Fruit fly (Drosophila melanogaster) whole organism, prepupa: Measurements from ENCODE around the gene Rpn12.

Experiments used
- Blimp-1 ChIP-seq: fragments of 200-800 bp; sonication (Bioruptor generic); optimal IDR thresholded peaks from 3 replicates; lab custom pipeline; 2017; ENCODE audit warnings: missing biosample characterization, missing genetic modification characterization, mild to moderate bottlenecking, moderate library complexity, missing genetic modification reagents
- CG10669 ChIP-seq: fragments of 200-800 bp; sonication (Bioruptor generic); optimal IDR thresholded peaks from 3 replicates; lab custom pipeline; 2018; ENCODE audit warnings: missing biosample characterization, mild to moderate bottlenecking, missing genetic modification characterization, moderate library complexity
- CG11294 ChIP-seq: fragments of 200-800 bp; sonication (Bioruptor generic); IDR thresholded peaks from 2 replicates; pipeline ENCODE4 v1.3.6; 2022; ENCODE audit warnings: missing biosample characterization, missing genetic modification characterization
- CG11902 ChIP-seq: fragments of 200-800 bp; sonication (Bioruptor generic); optimal IDR thresholded peaks from 3 replicates; lab custom pipeline; 2016; ENCODE audit warnings: missing biosample characterization, missing genetic modification characterization
- CG15336 ChIP-seq: fragments of 200-800 bp; sonication (Bioruptor generic); IDR thresholded peaks from 2 replicates; pipeline ENCODE4 v1.3.6; 2022; ENCODE audit warnings: missing biosample characterization, missing genetic modification characterization
- CG1621 ChIP-seq: fragments of 200-800 bp; sonication (Bioruptor generic); optimal IDR thresholded peaks from 3 replicates; lab custom pipeline; 2018; ENCODE audit warnings: missing biosample characterization, mild to moderate bottlenecking, missing genetic modification characterization
- CG16779 ChIP-seq: fragments of 200-800 bp; sonication (Bioruptor generic); optimal IDR thresholded peaks from 3 replicates; lab custom pipeline; 2017; ENCODE audit warnings: missing biosample characterization, mild to moderate bottlenecking, missing genetic modification characterization
- CG3032 ChIP-seq: fragments of 200-800 bp; optimal IDR thresholded peaks from 2 replicates; lab custom pipeline; 2019; ENCODE audit warnings: missing biosample characterization, mild to moderate bottlenecking, missing genetic modification characterization, moderate library complexity
- CG31627 ChIP-seq: fragments of 200-800 bp; sonication (Bioruptor generic); optimal IDR thresholded peaks from 3 replicates; lab custom pipeline; 2016; ENCODE audit warnings: missing biosample characterization, missing genetic modification characterization
- CG32006 ChIP-seq: fragments of 200-800 bp; sonication (Bioruptor generic); optimal IDR thresholded peaks from 3 replicates; lab custom pipeline; 2017; ENCODE audit warnings: missing biosample characterization, mild to moderate bottlenecking, missing genetic modification characterization
- CG34406 ChIP-seq: fragments of 200-800 bp; sonication (Bioruptor generic); optimal IDR thresholded peaks from 3 replicates; lab custom pipeline; 2016; ENCODE audit warnings: missing biosample characterization, missing genetic modification characterization
- CG3919 ChIP-seq: fragments of 200-800 bp; sonication (Bioruptor generic); optimal IDR thresholded peaks from 3 replicates; lab custom pipeline; 2016; ENCODE audit warnings: missing biosample characterization, missing genetic modification characterization
- CG4318 ChIP-seq: fragments of 200-800 bp; sonication (Bioruptor generic); optimal IDR thresholded peaks from 3 replicates; lab custom pipeline; 2017; ENCODE audit warnings: missing biosample characterization, mild to moderate bottlenecking, missing genetic modification characterization
- CG6163 ChIP-seq: fragments of 200-800 bp; sonication (Bioruptor generic); IDR thresholded peaks from 3 replicates; pipeline ENCODE4 v1.3.6; 2022; ENCODE audit warnings: missing biosample characterization, missing genetic modification characterization
- CG6276 ChIP-seq: fragments of 200-800 bp; sonication (Bioruptor generic); optimal IDR thresholded peaks from 2 replicates; lab custom pipeline; 2017; ENCODE audit warnings: missing biosample characterization, mild to moderate bottlenecking, missing genetic modification characterization
- CG6854 ChIP-seq: fragments of 200-800 bp; sonication (Bioruptor generic); optimal IDR thresholded peaks from 2 replicates; lab custom pipeline; 2017; ENCODE audit warnings: missing biosample characterization, mild to moderate bottlenecking, missing genetic modification characterization
- CG7368 ChIP-seq: fragments of 200-800 bp; sonication (Bioruptor generic); optimal IDR thresholded peaks from 3 replicates; lab custom pipeline; 2016; ENCODE audit warnings: missing biosample characterization, missing genetic modification characterization
- CG8119 ChIP-seq: fragments of 200-800 bp; sonication (Bioruptor generic); IDR thresholded peaks from 3 replicates; pipeline ENCODE4 v1.3.6; 2022; ENCODE audit warnings: missing biosample characterization, missing genetic modification characterization
- CG8319 ChIP-seq: fragments of 200-800 bp; sonication (Bioruptor generic); optimal IDR thresholded peaks from 3 replicates; lab custom pipeline; 2016; ENCODE audit warnings: missing biosample characterization, missing genetic modification characterization
- CG8632 ChIP-seq: fragments of 200-800 bp; sonication (Bioruptor generic); optimal IDR thresholded peaks from 3 replicates; lab custom pipeline; 2016; ENCODE audit warnings: missing biosample characterization, missing genetic modification characterization
- CG9139 ChIP-seq: fragments of 200-800 bp; sonication (Bioruptor generic); optimal IDR thresholded peaks from 3 replicates; lab custom pipeline; 2017; ENCODE audit warnings: missing biosample characterization, mild to moderate bottlenecking, missing genetic modification characterization
- Eip75B ChIP-seq: fragments of 200-800 bp; sonication (Bioruptor generic); optimal IDR thresholded peaks from 3 replicates; lab custom pipeline; 2016; ENCODE audit warnings: missing biosample characterization, missing genetic modification characterization
- Eip78C ChIP-seq: fragments of 200-800 bp; sonication (Bioruptor generic); peaks from one replicate; lab custom pipeline; 2016; ENCODE audit warnings: missing biosample characterization, missing genetic modification characterization
- Eip93F ChIP-seq: fragments of 200-800 bp; sonication (Bioruptor generic); optimal IDR thresholded peaks from 2 replicates; lab custom pipeline; 2016; ENCODE audit warnings: missing biosample characterization, mild to moderate bottlenecking, missing genetic modification characterization
- Ets96B ChIP-seq: fragments of 200-800 bp; optimal IDR thresholded peaks from 2 replicates; lab custom pipeline; 2019; ENCODE audit warnings: missing biosample characterization, mild to moderate bottlenecking, missing genetic modification characterization, moderate library complexity
- Gug ChIP-seq: fragments of 200-800 bp; sonication (Bioruptor generic); IDR thresholded peaks from 2 replicates; pipeline ENCODE4 v1.3.6; 2022; ENCODE audit warnings: missing biosample characterization, missing genetic modification characterization
- Hr38 ChIP-seq: sonication (Bioruptor generic); optimal IDR thresholded peaks from 2 replicates; lab custom pipeline; 2016; ENCODE audit warnings: missing biosample characterization, missing genetic modification characterization
- Hr39 ChIP-seq: fragments of 200-800 bp; sonication (Bioruptor generic); optimal IDR thresholded peaks from 2 replicates; lab custom pipeline; 2016; ENCODE audit warnings: missing biosample characterization, missing genetic modification characterization
- Met ChIP-seq: fragments of 200-800 bp; sonication (Bioruptor generic); optimal IDR thresholded peaks from 3 replicates; lab custom pipeline; 2016; ENCODE audit warnings: missing biosample characterization, missing genetic modification characterization
- OdsH ChIP-seq: fragments of 200-800 bp; sonication (Bioruptor generic); optimal IDR thresholded peaks from 3 replicates; lab custom pipeline; 2016; ENCODE audit warnings: missing biosample characterization, missing genetic modification characterization
- Smox ChIP-seq: fragments of 200-800 bp; sonication (Bioruptor generic); optimal IDR thresholded peaks from 3 replicates; lab custom pipeline; 2016; ENCODE audit warnings: missing biosample characterization, missing genetic modification characterization
- Sox102F ChIP-seq: fragments of 200-800 bp; sonication (Bioruptor generic); optimal IDR thresholded peaks from 2 replicates; lab custom pipeline; 2016; ENCODE audit warnings: missing biosample characterization, mild to moderate bottlenecking, missing genetic modification characterization
- Sox14 ChIP-seq: fragments of 200-800 bp; sonication (Bioruptor generic); optimal IDR thresholded peaks from 3 replicates; lab custom pipeline; 2016; ENCODE audit warnings: missing biosample characterization, missing genetic modification characterization
- Sox15 ChIP-seq: fragments of 200-800 bp; sonication (Bioruptor generic); optimal IDR thresholded peaks from 3 replicates; lab custom pipeline; 2016; ENCODE audit warnings: missing biosample characterization, missing genetic modification characterization
- acj6 ChIP-seq: fragments of 200-800 bp; sonication (Bioruptor generic); optimal IDR thresholded peaks from 3 replicates; lab custom pipeline; 2016; ENCODE audit warnings: missing biosample characterization, missing genetic modification characterization
- cyc ChIP-seq: fragments of 200-800 bp; sonication (Bioruptor generic); optimal IDR thresholded peaks from 3 replicates; lab custom pipeline; 2016; ENCODE audit warnings: missing biosample characterization, missing genetic modification characterization
- dsx ChIP-seq: fragments of 200-800 bp; optimal IDR thresholded peaks from 3 replicates; lab custom pipeline; 2019; ENCODE audit warnings: missing biosample characterization, mild to moderate bottlenecking, missing genetic modification characterization, moderate library complexity; ENCODE audit not compliant: poor library complexity, severe bottlenecking
- eg ChIP-seq: fragments of 200-800 bp; sonication (Bioruptor generic); IDR thresholded peaks from 3 replicates; pipeline ENCODE4 v1.3.6; 2022; ENCODE audit warnings: missing biosample characterization, missing genetic modification characterization
- esn ChIP-seq: fragments of 200-800 bp; sonication (Bioruptor generic); optimal IDR thresholded peaks from 2 replicates; lab custom pipeline; 2016; ENCODE audit warnings: missing biosample characterization, mild to moderate bottlenecking, missing genetic modification characterization, moderate library complexity
- fd59A ChIP-seq: fragments of 200-800 bp; sonication (Bioruptor generic); optimal IDR thresholded peaks from 2 replicates; lab custom pipeline; 2017; ENCODE audit warnings: missing biosample characterization, mild to moderate bottlenecking, missing genetic modification characterization, missing genetic modification reagents
- fd85E ChIP-seq: fragments of 200-800 bp; sonication (Bioruptor generic); optimal IDR thresholded peaks from 3 replicates; lab custom pipeline; 2016; ENCODE audit warnings: missing biosample characterization, missing genetic modification characterization
- net ChIP-seq: fragments of 200-800 bp; sonication (Bioruptor generic); optimal IDR thresholded peaks from 3 replicates; lab custom pipeline; 2016; ENCODE audit warnings: missing biosample characterization, missing genetic modification characterization
- pdm3 ChIP-seq: fragments of 200-800 bp; sonication (Bioruptor generic); optimal IDR thresholded peaks from 3 replicates; lab custom pipeline; 2016; ENCODE audit warnings: missing biosample characterization, missing genetic modification characterization
- spab ChIP-seq: fragments of 200-800 bp; sonication (Bioruptor generic); optimal IDR thresholded peaks from 2 replicates; lab custom pipeline; 2017; ENCODE audit warnings: missing biosample characterization, mild to moderate bottlenecking, missing genetic modification characterization, missing genetic modification reagents
- ss ChIP-seq, 2 experiments: fragments of 200-800 bp; sonication (Bioruptor generic); optimal IDR thresholded peaks; 2 replicates in 1 of 2; 3 replicates in 1 of 2; lab custom pipeline; 2017 to 2018; ENCODE audit warnings: mild to moderate bottlenecking in 2 of 2, missing biosample characterization in 2 of 2, missing genetic modification characterization in 2 of 2, moderate library complexity in 1 of 2
- svp ChIP-seq: fragments of 200-800 bp; sonication (Bioruptor generic); peaks from one replicate; lab custom pipeline; 2016; ENCODE audit warnings: missing biosample characterization, missing genetic modification characterization

The Rpn12 gene

DNA sequence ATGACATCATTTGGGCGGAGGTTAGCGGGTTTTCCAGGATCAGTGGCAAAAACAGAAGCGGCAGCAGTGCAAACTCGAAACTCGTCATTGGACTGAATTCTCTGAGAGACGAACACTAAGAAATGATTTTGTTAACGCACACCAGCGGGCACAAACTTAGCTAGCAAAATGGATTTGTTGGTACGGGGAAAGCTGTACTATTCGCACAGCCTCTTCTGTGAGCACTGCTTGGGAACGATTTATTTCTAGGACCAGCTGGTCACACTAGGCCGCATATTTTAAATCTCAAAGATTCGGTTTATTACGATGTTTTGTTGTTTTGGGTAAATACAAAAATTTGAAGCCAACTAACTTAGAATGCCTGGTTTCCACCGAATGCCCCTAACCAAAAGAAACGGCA is 26.3 kb downstream of the Rpn12 start, which contains the start of gene CG4098 (continued):
- TF ChIP-seq OdsH (GFP tag; lab: Kevin White, UChicago) (peak; percentile 69), Eip78C (peak; percentile 85), spab (GFP tag; lab: Kevin White, UChicago) (no peak), Eip93F (no peak), pdm3 (GFP tag; lab: Kevin White, UChicago) (peak; percentile 73), Sox102F (peak; percentile 20), CG6276 (GFP tag; lab: Kevin White, UChicago) (no peak), acj6 (GFP tag; lab: Kevin White, UChicago) (peak; percentile 66), CG8319 (GFP tag; lab: Kevin White, UChicago) (no peak), CG34406 (GFP tag; lab: Kevin White, UChicago) (peak; percentile 25), Blimp-1 (no peak), CG15336 (GFP tag; lab: Robert Waterston, UW) (peak; percentile 58)

DNA sequence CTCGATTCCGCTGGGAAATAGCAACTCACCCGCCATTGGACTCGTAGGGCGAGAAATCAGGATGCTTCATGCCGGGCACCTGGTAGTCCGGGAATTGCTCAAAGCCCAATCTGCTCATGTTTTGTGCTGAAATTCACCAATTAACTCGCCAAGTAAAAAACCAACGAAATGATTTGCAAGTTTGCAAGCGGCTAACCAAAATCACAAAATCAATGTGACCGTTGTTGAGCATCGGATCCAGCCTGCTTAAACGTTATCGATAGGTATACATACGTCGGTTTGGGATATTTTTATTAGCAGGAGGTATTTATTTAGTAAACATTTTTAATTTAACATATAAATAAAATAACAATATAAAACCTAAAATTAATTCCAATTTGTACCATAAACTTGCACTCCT is 27.4 kb downstream of the Rpn12 start, which contains the start of gene Prosbeta6:
Prosbeta6 (minus strand) TSS at position 218 of the 400 bp plus-strand sequence.
- TF ChIP-seq CG6854 (GFP tag; lab: Kevin White, UChicago) (no peak), CG9139 (GFP tag; lab: Kevin White, UChicago) (no peak), CG7368 (GFP tag; lab: Kevin White, UChicago) (no peak), Sox102F (no peak), pdm3 (GFP tag; lab: Kevin White, UChicago) (no peak), eg (no peak), CG3032 (tag; lab: Kevin White, UChicago) (no peak)

DNA sequence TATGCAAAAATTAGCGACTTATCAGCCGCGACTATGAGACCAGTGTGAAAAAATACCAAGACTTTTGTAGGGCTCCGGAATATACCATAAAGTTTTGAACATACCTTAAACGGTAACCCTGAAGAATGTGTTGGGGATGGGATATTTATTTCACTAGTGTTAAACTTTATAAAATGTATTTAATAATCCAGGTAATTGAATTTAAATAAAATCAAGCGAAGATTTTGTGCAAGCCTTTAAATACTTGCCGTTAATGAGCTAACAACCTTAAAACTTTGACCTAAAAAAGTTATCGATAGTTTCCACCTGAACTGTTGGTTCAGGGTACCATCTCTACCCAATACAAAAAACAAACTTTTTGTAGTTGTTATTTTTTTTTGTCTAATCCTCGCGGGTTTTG is 29.3 kb downstream of the Rpn12 start, which contains the start of gene CG4101:
CG4101 (plus strand) TSS at position 335 of the 400 bp plus-strand sequence.
- TF ChIP-seq Hr39 (GFP tag; lab: Kevin White, UChicago), result peak; percentile 87
- TF ChIP-seq CG4318 (GFP tag; lab: Kevin White, UChicago), result no peak
- peak; percentile 90 for TF ChIP-seq esn (GFP tag; lab: Kevin White, UChicago)
- TF ChIP-seq ss (GFP tag; optimal IDR thresholded peaks at IDR 0.05; lab: Kevin White, UChicago), result peak; percentile 54 to 74
- peak; percentile 64 for TF ChIP-seq Eip93F
- TF ChIP-seq CG6276 (GFP tag; lab: Kevin White, UChicago), result no peak
- peak; percentile 49 for TF ChIP-seq CG11902 (GFP tag; lab: Kevin White, UChicago)
- TF ChIP-seq Smox (GFP tag; lab: Kevin White, UChicago), result peak; percentile 85
- peak; percentile 47 for TF ChIP-seq CG1621 (tag; lab: Kevin White, UChicago)
- peak; percentile 81 for TF ChIP-seq Sox102F
- peak; percentile 69 for TF ChIP-seq CG10669 (GFP tag; lab: Kevin White, UChicago)
- peak; percentile 10 for TF ChIP-seq fd85E (GFP tag; lab: Kevin White, UChicago)
- TF ChIP-seq spab (GFP tag; lab: Kevin White, UChicago), result peak; percentile 46
- peak; percentile 56 for TF ChIP-seq dsx (GFP tag; lab: Kevin White, UChicago)
- TF ChIP-seq pdm3 (GFP tag; lab: Kevin White, UChicago), result peak; percentile 86
- no peak for TF ChIP-seq Hr38 (GFP tag; lab: Kevin White, UChicago)
- no peak for TF ChIP-seq CG16779 (tag; lab: Kevin White, UChicago)
- TF ChIP-seq CG31627 (GFP tag; lab: Kevin White, UChicago), result peak; percentile 89
- peak; percentile 76 for TF ChIP-seq Eip75B (GFP tag; lab: Kevin White, UChicago)
- TF ChIP-seq CG3919 (GFP tag; lab: Kevin White, UChicago), result peak; percentile 79
- peak; percentile 61; the same call in 1 of the 2 replicates for TF ChIP-seq CG11294
- peak; percentile 71 for TF ChIP-seq Ets96B (tag; lab: Kevin White, UChicago)
- TF ChIP-seq CG6163 (GFP tag; lab: Robert Waterston, UW), result peak; percentile 73
- TF ChIP-seq CG8119 (GFP tag; lab: Robert Waterston, UW), result peak; percentile 65; the same call in 2 of the 3 replicates
- TF ChIP-seq cyc (GFP tag; lab: Kevin White, UChicago), result peak; percentile 81
- peak; percentile 33 for TF ChIP-seq Blimp-1
- TF ChIP-seq CG8632 (GFP tag; lab: Kevin White, UChicago), result peak; percentile 67
- peak; percentile 79 for TF ChIP-seq Met
- peak; percentile 71 for TF ChIP-seq CG32006 (GFP tag; lab: Kevin White, UChicago)
- peak; percentile 85 for TF ChIP-seq Sox14 (GFP tag; lab: Kevin White, UChicago)
- peak; percentile 84 for TF ChIP-seq OdsH (GFP tag; lab: Kevin White, UChicago)
- TF ChIP-seq CG15336 (GFP tag; lab: Robert Waterston, UW), result peak; percentile 65
- TF ChIP-seq Eip78C, result peak; percentile 88
- TF ChIP-seq fd59A (GFP tag; lab: Kevin White, UChicago), result peak; percentile 42
- TF ChIP-seq Gug (GFP tag; lab: Robert Waterston, UW), result peak; percentile 74
- peak; percentile 62 for TF ChIP-seq net (GFP tag; lab: Kevin White, UChicago)
- peak; percentile 59 for TF ChIP-seq Sox15 (GFP tag; lab: Kevin White, UChicago)
- TF ChIP-seq acj6 (GFP tag; lab: Kevin White, UChicago), result peak; percentile 80
- TF ChIP-seq CG8319 (GFP tag; lab: Kevin White, UChicago), result peak; percentile 53
- peak; percentile 93 for TF ChIP-seq svp
